Worm (Caenorhabditis elegans): ENCODE results near the gene Y39B6A.42.

DNA sequence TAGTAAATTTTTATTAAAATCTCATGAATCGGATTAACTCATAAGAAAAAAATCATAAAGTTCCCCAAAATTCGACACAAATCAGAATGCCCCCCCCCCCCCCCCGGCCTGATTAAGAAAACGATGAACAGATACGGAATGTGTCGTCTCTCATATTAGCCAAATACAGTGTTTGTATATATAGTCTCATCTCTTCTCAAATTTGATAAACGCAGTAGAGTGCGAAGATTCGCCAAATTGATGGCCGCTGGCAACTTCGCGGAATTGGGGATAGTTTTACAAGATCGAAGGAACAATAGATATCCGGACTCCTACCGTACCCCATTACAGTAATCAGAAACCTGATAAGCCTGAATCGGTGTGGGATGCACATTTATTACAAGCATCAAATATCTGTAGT, 31.9 kb downstream of the Y39B6A.42 start:
- TF ChIP-seq cog-1 (tag; optimal IDR thresholded peaks at IDR 0.05) (no peak), klf-2 (GFP tag; conservative IDR thresholded peaks at IDR 0.05) (no peak), flt-1 (GFP tag; IDR thresholded peaks at IDR 0.05) (no peak), T22C8.4 (GFP tag; IDR thresholded peaks at IDR 0.05) (no peak), ztf-29 (GFP tag; IDR thresholded peaks at IDR 0.05) (no peak), tab-1 (GFP tag; IDR thresholded peaks at IDR 0.05) (no peak), ref-1 (GFP tag; conservative IDR thresholded peaks at IDR 0.05) (no peak), ztf-23 (GFP tag; IDR thresholded peaks at IDR 0.05) (no peak), med-1 (GFP tag; optimal IDR thresholded peaks at IDR 0.05; ENCODE audit: insufficient read depth) (no peak)
